Fruit fly (Drosophila melanogaster): ENCODE measurements around the gene CG17734.

DNA sequence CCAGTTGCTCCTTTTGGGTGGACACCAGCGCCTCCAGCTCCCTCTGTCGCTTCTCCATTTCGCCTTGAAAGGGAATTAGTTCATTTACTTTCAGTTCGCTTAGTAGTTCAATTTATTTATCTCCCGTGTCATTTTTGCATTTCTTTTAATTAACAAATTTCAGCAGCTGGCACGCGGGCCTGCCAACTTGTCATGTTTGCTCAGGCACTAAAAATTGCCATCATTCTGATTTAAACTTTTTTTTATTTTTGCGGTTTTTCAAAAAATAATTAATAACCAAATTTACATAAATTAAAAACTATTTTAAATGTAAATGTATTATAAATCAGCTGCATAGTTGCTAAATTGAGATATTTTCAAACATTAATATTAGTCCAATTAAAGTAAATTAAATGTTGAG lies 13.4 kb downstream of the CG17734 start, which contains the start of gene GCC88:
- no peak for TF ChIP-seq CG10654 (GFP tag; optimal IDR thresholded peaks at IDR 0.05)
- no peak for TF ChIP-seq ara (GFP tag; IDR thresholded peaks at IDR 0.05)
- TF ChIP-seq CG31388 (GFP tag; optimal IDR thresholded peaks at IDR 0.05) = no peak
